Fruit fly (Drosophila melanogaster) whole organism, embryonic: ENCODE results near the gene CG13408.

ENCODE experiments used
- ATbp ChIP-seq: fragments of 200-800 bp; sonication (Bioruptor generic); optimal IDR thresholded peaks from 2 replicates; lab custom pipeline; 2017; ENCODE audit warnings: missing biosample characterization, mild to moderate bottlenecking, missing genetic modification characterization, missing genetic modification reagents
- Abd-B ChIP-seq: fragments of 200-800 bp; sonication (Bioruptor generic); optimal IDR thresholded peaks from 2 replicates; lab custom pipeline; 2018; ENCODE audit warnings: missing biosample characterization, mild to moderate bottlenecking, missing genetic modification characterization, moderate library complexity
- Ada2b ChIP-seq: fragments of 200-800 bp; sonication (Bioruptor generic); IDR thresholded peaks from 2 replicates; pipeline ENCODE4 v1.3.6; 2022; ENCODE audit warnings: missing biosample characterization, missing genetic modification characterization
- Awh ChIP-seq: fragments of 200-800 bp; sonication (Bioruptor generic); IDR thresholded peaks from 2 replicates; pipeline ENCODE4, ENCODE4 v1.3.6; 2022; ENCODE audit warnings: missing biosample characterization, missing genetic modification characterization
- CG11723 ChIP-seq: fragments of 200-800 bp; sonication (Bioruptor generic); optimal IDR thresholded peaks from 2 replicates; lab custom pipeline; 2017; ENCODE audit warnings: missing biosample characterization, mild to moderate bottlenecking, missing genetic modification characterization
- CG12104 ChIP-seq: fragments of 200-800 bp; sonication (Bioruptor generic); optimal IDR thresholded peaks from 3 replicates; lab custom pipeline; 2016; ENCODE audit warnings: missing biosample characterization, missing genetic modification characterization
- CG13123 ChIP-seq: fragments of 200-800 bp; sonication (Bioruptor generic); optimal IDR thresholded peaks from 2 replicates; lab custom pipeline; 2016; ENCODE audit warnings: missing biosample characterization, missing genetic modification characterization
- CG13894 ChIP-seq: fragments of 200-800 bp; sonication (Bioruptor generic); optimal IDR thresholded peaks from 3 replicates; lab custom pipeline; 2018; ENCODE audit warnings: missing biosample characterization, mild to moderate bottlenecking, missing genetic modification characterization, moderate library complexity
- CG14667 ChIP-seq: fragments of 200-800 bp; sonication (Bioruptor generic); IDR thresholded peaks from 2 replicates; pipeline ENCODE4 v1.3.6; 2022; ENCODE audit warnings: missing biosample characterization, missing genetic modification characterization
- CG15601 ChIP-seq: fragments of 200-800 bp; sonication (Bioruptor generic); optimal IDR thresholded peaks from 3 replicates; lab custom pipeline; 2019; ENCODE audit warnings: missing biosample characterization, mild to moderate bottlenecking, missing genetic modification characterization, moderate library complexity
- CG17186 ChIP-seq: fragments of 200-800 bp; sonication (Bioruptor generic); optimal IDR thresholded peaks from 3 replicates; lab custom pipeline; 2017; ENCODE audit warnings: missing biosample characterization, missing genetic modification reagents, missing genetic modification characterization
- CG18011 ChIP-seq: fragments of 200-800 bp; sonication (Bioruptor generic); optimal IDR thresholded peaks from 2 replicates; lab custom pipeline; 2017; ENCODE audit warnings: missing biosample characterization, missing genetic modification characterization, mild to moderate bottlenecking, moderate library complexity, missing genotype
- CG18599 ChIP-seq: fragments of 200-800 bp; sonication (Bioruptor generic); optimal IDR thresholded peaks from 3 replicates; lab custom pipeline; 2017; ENCODE audit warnings: missing biosample characterization, missing genetic modification characterization, mild to moderate bottlenecking, moderate library complexity, missing genetic modification reagents
- CG31441 ChIP-seq: fragments of 200-800 bp; sonication (Bioruptor generic); IDR thresholded peaks from 2 replicates; pipeline ENCODE4 v1.3.6; 2022; ENCODE audit warnings: missing biosample characterization, missing genetic modification characterization
- CG3407 ChIP-seq: fragments of 200-800 bp; sonication (Bioruptor generic); optimal IDR thresholded peaks from 2 replicates; lab custom pipeline; 2018; ENCODE audit warnings: missing biosample characterization, mild to moderate bottlenecking, missing genetic modification characterization
- CG34422 ChIP-seq: fragments of 200-800 bp; sonication (Bioruptor generic); IDR thresholded peaks from 3 replicates; pipeline ENCODE4 v1.3.6; 2022; ENCODE audit warnings: missing biosample characterization, missing genetic modification characterization
- CG4424 ChIP-seq: fragments of 200-800 bp; sonication (Bioruptor generic); optimal IDR thresholded peaks from 3 replicates; lab custom pipeline; 2016; ENCODE audit warnings: missing biosample characterization, missing genetic modification characterization
- CG6683 ChIP-seq: fragments of 200-800 bp; sonication (Bioruptor generic); optimal IDR thresholded peaks from 2 replicates; lab custom pipeline; 2017; ENCODE audit warnings: missing biosample characterization, mild to moderate bottlenecking, missing genetic modification characterization, missing genetic modification reagents
- CG7357 ChIP-seq: fragments of 200-800 bp; sonication (Bioruptor generic); IDR thresholded peaks from 3 replicates; pipeline ENCODE4 v1.3.6; 2022; ENCODE audit warnings: missing biosample characterization, missing genetic modification characterization
- CG9727 ChIP-seq: fragments of 200-800 bp; sonication (Bioruptor generic); optimal IDR thresholded peaks from 3 replicates; lab custom pipeline; 2017; ENCODE audit warnings: missing biosample characterization, mild to moderate bottlenecking, missing genetic modification characterization
- CHES-1-like ChIP-seq: fragments of 200-800 bp; sonication (Bioruptor generic); optimal IDR thresholded peaks from 2 replicates; lab custom pipeline; 2016; ENCODE audit warnings: missing biosample characterization, missing genetic modification characterization
- CrebB ChIP-seq: fragments of 200-800 bp; sonication (Bioruptor generic); optimal IDR thresholded peaks from 3 replicates; lab custom pipeline; 2018; ENCODE audit warnings: missing biosample characterization, mild to moderate bottlenecking, missing genetic modification characterization
- D ChIP-seq, 2 experiments: fragments of 200-800 bp in 1 of 2; fragments of >200 bp in 1 of 2; sonication (Bioruptor generic) in 1 of 2; optimal IDR thresholded peaks; 2 replicates in 1 of 2; 3 replicates in 1 of 2; lab custom pipeline; 2017; ENCODE audit warnings: mild to moderate bottlenecking in 1 of 2, missing biosample characterization in 1 of 2, missing genetic modification characterization in 1 of 2, missing genetic modification reagents in 1 of 2
- Deaf1 ChIP-seq: fragments of 200-800 bp; optimal IDR thresholded peaks from 3 replicates; lab custom pipeline; 2019; ENCODE audit warnings: missing biosample characterization, mild to moderate bottlenecking, missing genetic modification characterization, moderate library complexity
- Dfd ChIP-seq, 2 experiments: fragments of >200 bp; optimal IDR thresholded peaks; 2 replicates each; lab custom pipeline; 2017; ENCODE audit warnings: missing biosample characterization in 2 of 2, missing genetic modification characterization in 2 of 2
- H2.0 ChIP-seq: fragments of 200-800 bp; sonication (Bioruptor generic); IDR thresholded peaks from 2 replicates; pipeline ENCODE4 v1.3.6; 2022; ENCODE audit warnings: missing biosample characterization, missing genetic modification characterization
- Hmr ChIP-seq: fragments of 200-800 bp; sonication (Bioruptor generic); optimal IDR thresholded peaks from 3 replicates; lab custom pipeline; 2017; ENCODE audit warnings: mild to moderate bottlenecking, missing biosample characterization, missing genetic modification reagents, missing genetic modification characterization
- MTF-1 ChIP-seq: fragments of 200-800 bp; sonication (Bioruptor generic); optimal IDR thresholded peaks from 2 replicates; lab custom pipeline; 2018; ENCODE audit warnings: missing biosample characterization, mild to moderate bottlenecking, missing genetic modification characterization, borderline replicate concordance
- Oaz ChIP-seq: fragments of 200-800 bp; sonication (Bioruptor generic); IDR thresholded peaks from 2 replicates; pipeline ENCODE4 v1.3.6; 2022; ENCODE audit warnings: missing biosample characterization, missing genetic modification characterization
- Sin3A ChIP-seq: fragments of >200 bp; optimal IDR thresholded peaks from 2 replicates; lab custom pipeline; 2018
- Tbp ChIP-seq: fragments of >200 bp; optimal IDR thresholded peaks from 2 replicates; lab custom pipeline; 2018; ENCODE audit warnings: missing biosample characterization, missing genetic modification characterization
- amos ChIP-seq: fragments of 200-800 bp; sonication (Bioruptor generic); IDR thresholded peaks from 2 replicates; pipeline ENCODE4 v1.3.6; 2022; ENCODE audit warnings: missing biosample characterization, missing genetic modification characterization; ENCODE audit not compliant: partially characterized antibody
- ara ChIP-seq: fragments of 200-800 bp; sonication (Bioruptor generic); IDR thresholded peaks from 2 replicates; pipeline ENCODE4 v1.3.6; 2022; ENCODE audit warnings: missing biosample characterization, missing genetic modification characterization
- dmrt11E ChIP-seq: fragments of 200-800 bp; sonication (Bioruptor generic); optimal IDR thresholded peaks from 3 replicates; lab custom pipeline; 2018; ENCODE audit warnings: missing biosample characterization, mild to moderate bottlenecking, missing genetic modification characterization, moderate library complexity
- dpn ChIP-seq, 2 experiments: fragments of 200-800 bp; sonication (Bioruptor generic); optimal IDR thresholded peaks; 3 replicates each; lab custom pipeline; 2016; ENCODE audit warnings: missing biosample characterization in 2 of 2, missing genetic modification characterization in 2 of 2
- ems ChIP-seq: fragments of 200-800 bp; sonication (Bioruptor generic); optimal IDR thresholded peaks from 3 replicates; lab custom pipeline; 2016; ENCODE audit warnings: missing biosample characterization, missing genetic modification characterization
- inv ChIP-seq: fragments of 200-800 bp; sonication (Bioruptor generic); IDR thresholded peaks from 2 replicates; pipeline ENCODE4 v1.3.6; 2022; ENCODE audit warnings: missing biosample characterization, missing genetic modification characterization; ENCODE audit not compliant: partially characterized antibody
- jing ChIP-seq: fragments of 200-800 bp; sonication (Bioruptor generic); optimal IDR thresholded peaks from 2 replicates; lab custom pipeline; 2018; ENCODE audit warnings: missing biosample characterization, mild to moderate bottlenecking, missing genetic modification characterization
- kay ChIP-seq: fragments of 200-800 bp; sonication (Bioruptor generic); optimal IDR thresholded peaks from 2 replicates; lab custom pipeline; 2016; ENCODE audit warnings: missing biosample characterization, missing genetic modification characterization
- lmd ChIP-seq: fragments of 200-800 bp; sonication (Bioruptor generic); IDR thresholded peaks from 2 replicates; pipeline ENCODE4 v1.3.6; 2022; ENCODE audit warnings: missing biosample characterization, missing genetic modification characterization
- row ChIP-seq: fragments of 200-800 bp; sonication (Bioruptor generic); IDR thresholded peaks from 3 replicates; pipeline ENCODE4 v1.3.6; 2022; ENCODE audit warnings: missing biosample characterization, missing genetic modification characterization
- salm ChIP-seq: fragments of 200-800 bp; sonication (Bioruptor generic); optimal IDR thresholded peaks from 2 replicates; lab custom pipeline; 2018; ENCODE audit warnings: missing biosample characterization, mild to moderate bottlenecking, missing genetic modification characterization
- sna ChIP-seq: fragments of 200-800 bp; sonication (Bioruptor generic); IDR thresholded peaks from 2 replicates; pipeline ENCODE4 v1.3.6; 2022; ENCODE audit warnings: missing biosample characterization, missing genetic modification characterization; ENCODE audit not compliant: partially characterized antibody
- sob ChIP-seq: fragments of 200-800 bp; sonication (Bioruptor generic); IDR thresholded peaks from 2 replicates; pipeline ENCODE4 v1.3.6; 2022; ENCODE audit warnings: missing biosample characterization, missing genetic modification characterization
- sqz ChIP-seq: fragments of 200-800 bp; sonication (Bioruptor generic); optimal IDR thresholded peaks from 3 replicates; lab custom pipeline; 2018; ENCODE audit warnings: missing biosample characterization, mild to moderate bottlenecking, missing genetic modification characterization
- tgo ChIP-seq: fragments of 200-800 bp; sonication (Bioruptor generic); IDR thresholded peaks from 3 replicates; pipeline ENCODE4 v1.3.6; 2022; ENCODE audit warnings: missing biosample characterization, missing genetic modification characterization
- twi ChIP-seq: fragments of 200-800 bp; optimal IDR thresholded peaks from 2 replicates; lab custom pipeline; 2019; ENCODE audit warnings: missing biosample characterization, mild to moderate bottlenecking, missing genetic modification characterization, moderate library complexity
- vfl ChIP-seq: fragments of 200-800 bp; sonication (Bioruptor generic); optimal IDR thresholded peaks from 2 replicates; lab custom pipeline; 2016; ENCODE audit warnings: missing biosample characterization, missing genetic modification characterization
- zen ChIP-seq: fragments of 200-800 bp; sonication (Bioruptor generic); optimal IDR thresholded peaks from 3 replicates; lab custom pipeline; 2018; ENCODE audit warnings: missing biosample characterization, mild to moderate bottlenecking, missing genetic modification characterization, moderate library complexity
- zfh2 ChIP-seq: fragments of 200-800 bp; sonication (Bioruptor generic); optimal IDR thresholded peaks from 2 replicates; lab custom pipeline; 2016; ENCODE audit warnings: missing biosample characterization, missing genetic modification characterization

Gene CG13408

DNA sequence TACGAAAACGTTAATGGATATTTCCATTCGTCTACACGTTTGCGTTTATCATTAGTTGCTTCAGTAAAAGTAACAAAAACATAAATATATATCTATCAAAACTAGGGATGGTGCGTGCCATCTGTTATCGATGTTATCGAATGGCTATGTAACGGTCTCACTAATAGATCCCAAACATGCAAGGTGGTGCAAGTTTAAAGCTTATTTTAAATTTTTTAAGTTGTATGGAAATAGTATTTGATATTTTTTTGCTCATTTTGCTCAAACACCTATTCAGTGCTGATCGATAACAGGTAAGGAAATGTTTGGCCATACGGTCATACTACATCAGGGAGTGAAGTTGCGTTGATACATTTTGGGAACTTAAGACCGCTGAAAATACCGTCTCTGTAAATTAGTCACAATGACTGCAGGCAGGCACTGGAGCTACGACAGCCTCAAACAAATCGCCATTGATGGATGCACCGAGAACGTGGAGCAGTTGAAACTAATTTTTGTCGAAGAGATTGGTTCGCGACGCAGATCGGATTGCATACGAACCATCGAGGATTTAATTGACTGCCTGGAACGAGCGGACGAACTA, 45.9 kb upstream of the CG13408 start, which contains the start of the genes CG45099, CG6015, pit and Fadd (continued):
- TF ChIP-seq CG18011 (GFP tag; lab: Kevin White, UChicago) (no peak), inv (GFP tag; lab: Robert Waterston, UW) (peak; percentile 36; the same call in 1 of the 2 replicates), CG3407 (GFP tag; lab: Kevin White, UChicago) (no peak), sqz (GFP tag; lab: Kevin White, UChicago) (no peak), CG13894 (no peak), Tbp (GFP tag; lab: Kevin White, UChicago) (no peak), Abd-B (GFP tag; lab: Kevin White, UChicago) (peak; percentile 11), CG15601 (tag; lab: Kevin White, UChicago) (no peak), CG31441 (GFP tag; lab: Robert Waterston, UW) (no peak), CG9727 (GFP tag; lab: Kevin White, UChicago) (no peak), Oaz (GFP tag; lab: Robert Waterston, UW) (no peak), ara (GFP tag; lab: Robert Waterston, UW) (no peak), Hmr (GFP tag; lab: Kevin White, UChicago) (no peak), sob (no peak), D (optimal IDR thresholded peaks at IDR 0.05; lab: Kevin White, UChicago) (peak; percentile 9), D (GFP tag; optimal IDR thresholded peaks at IDR 0.05; lab: Kevin White, UChicago) (no peak), CG7357 (GFP tag; lab: Robert Waterston, UW) (no peak), zfh2 (GFP tag; lab: Kevin White, UChicago) (no peak), ems (GFP tag; lab: Kevin White, UChicago) (no peak), Awh (GFP tag; lab: Robert Waterston, UW) (no peak), dpn (GFP tag; optimal IDR thresholded peaks at IDR 0.05; lab: Kevin White, UChicago) (peak in 1 of 2 experiments; percentile 26), vfl (GFP tag; lab: Kevin White, UChicago) (no peak), amos (GFP tag; lab: Robert Waterston, UW) (peak; percentile 59; the same call in 1 of the 2 replicates), jing (GFP tag; lab: Kevin White, UChicago) (no peak), CG17186 (GFP tag; lab: Kevin White, UChicago) (no peak), CG11723 (GFP tag; lab: Kevin White, UChicago) (no peak), twi (tag; lab: Kevin White, UChicago) (no peak), MTF-1 (GFP tag; lab: Kevin White, UChicago) (no peak), CrebB (tag; lab: Kevin White, UChicago) (no peak), Ada2b (no peak), row (GFP tag; lab: Robert Waterston, UW) (peak; percentile 48), sna (GFP tag; lab: Robert Waterston, UW) (peak; percentile 60; the same call in 1 of the 2 replicates), zen (tag; lab: Kevin White, UChicago) (peak; percentile 30), CG14667 (GFP tag; lab: Robert Waterston, UW) (no peak), CG13123 (GFP tag; lab: Kevin White, UChicago) (no peak), Sin3A (lab: Kevin White, UChicago) (peak; percentile 58), CG18599 (GFP tag; lab: Kevin White, UChicago) (no peak), CHES-1-like (no peak), CG34422 (GFP tag; lab: Robert Waterston, UW) (no peak), kay (GFP tag; lab: Kevin White, UChicago) (peak; percentile 53), lmd (no peak), H2.0 (no peak), CG12104 (GFP tag; lab: Kevin White, UChicago) (no peak), tgo (no peak), ATbp (no peak), dmrt11E (tag; lab: Kevin White, UChicago) (no peak), Dfd (GFP tag; optimal IDR thresholded peaks at IDR 0.05; lab: Kevin White, UChicago) (no peak), CG6683 (GFP tag; lab: Kevin White, UChicago) (no peak), Deaf1 (tag; lab: Kevin White, UChicago) (no peak), salm (tag; lab: Kevin White, UChicago) (no peak), CG4424 (GFP tag; lab: Kevin White, UChicago) (no peak)
